Worm (Caenorhabditis elegans) whole organism, young adult: ENCODE measurements around the gene T23B5.6.

ENCODE experiments used
- B0019.2 ChIP-seq: fragments of 200-800 bp; sonication (Bioruptor generic); conservative IDR thresholded peaks from 2 replicates; pipeline ENCODE4 v1.3.6; 2022; ENCODE audit warnings: missing genetic modification reagents, missing genetic modification characterization, missing compliant biosample characterization
- B0336.3 ChIP-seq: fragments of 200-800 bp; sonication (Bioruptor generic); IDR thresholded peaks from 2 replicates; pipeline ENCODE4 v1.3.6; 2022; ENCODE audit warnings: missing genetic modification characterization, missing compliant biosample characterization
- F22D6.2 ChIP-seq: sonication (generic microtip); optimal IDR thresholded peaks from 2 replicates; lab custom pipeline; 2016; ENCODE audit warnings: mild to moderate bottlenecking, missing genetic modification characterization, missing compliant biosample characterization
- F57A8.1 ChIP-seq: fragments of 200-800 bp; sonication (Bioruptor generic); optimal IDR thresholded peaks from 2 replicates; lab custom pipeline; 2018; ENCODE audit warnings: mild to moderate bottlenecking, missing genetic modification characterization, moderate library complexity, missing compliant biosample characterization
- K11D2.4 ChIP-seq: fragments of 200-800 bp; sonication (Bioruptor generic); IDR thresholded peaks from 2 replicates; pipeline ENCODE4 v1.3.6; 2022; ENCODE audit warnings: missing genetic modification reagents, missing genetic modification characterization, missing compliant biosample characterization
- T26A5.8 ChIP-seq: sonication (generic microtip); optimal IDR thresholded peaks from 2 replicates; lab custom pipeline; 2016; ENCODE audit warnings: missing genetic modification characterization, missing compliant biosample characterization
- aptf-2 ChIP-seq: fragments of 200-800 bp; sonication (Bioruptor generic); conservative IDR thresholded peaks from 2 replicates; pipeline ENCODE4 v1.3.6; 2022; ENCODE audit warnings: missing genetic modification reagents, missing genetic modification characterization, missing compliant biosample characterization
- atf-7 ChIP-seq: sonication (generic microtip); optimal IDR thresholded peaks from 2 replicates; lab custom pipeline; 2017; ENCODE audit warnings: mild to moderate bottlenecking, missing genetic modification characterization, missing compliant biosample characterization
- cebp-1 ChIP-seq, 2 experiments: fragments of 200-800 bp in 1 of 2; sonication (Bioruptor generic) in 1 of 2; sonication (generic microtip) in 1 of 2; IDR thresholded peaks in 1 of 2; optimal IDR thresholded peaks in 1 of 2; 2 replicates each; pipeline versions ENCODE4 v1.3.6 to Lab custom; 2017 to 2022; ENCODE audit warnings: missing compliant biosample characterization in 2 of 2, missing genetic modification characterization in 2 of 2, mild to moderate bottlenecking in 1 of 2, missing genetic modification reagents in 1 of 2, moderate library complexity in 1 of 2
- cebp-2 ChIP-seq: fragments of 200-800 bp; sonication (Bioruptor generic); IDR thresholded peaks from 2 replicates; pipeline ENCODE4 v1.3.6; 2022; ENCODE audit warnings: missing genetic modification characterization, missing compliant biosample characterization
- ceh-58 ChIP-seq: fragments of 200-800 bp; sonication (Bioruptor generic); IDR thresholded peaks from 2 replicates; pipeline ENCODE4 v1.3.6; 2022; ENCODE audit warnings: missing genetic modification characterization, missing compliant biosample characterization
- chd-7 ChIP-seq: sonication (generic microtip); optimal IDR thresholded peaks from 2 replicates; lab custom pipeline; 2016; ENCODE audit warnings: mild to moderate bottlenecking, missing genetic modification characterization, moderate library complexity, missing compliant biosample characterization
- die-1 ChIP-seq: sonication (generic microtip); optimal IDR thresholded peaks from 2 replicates; lab custom pipeline; 2016; ENCODE audit warnings: missing genotype, mild to moderate bottlenecking, missing genetic modification characterization, missing compliant biosample characterization
- dox-1 ChIP-seq: fragments of 200-800 bp; sonication (Bioruptor generic); IDR thresholded peaks from 2 replicates; pipeline ENCODE4 v1.3.6; 2022; ENCODE audit warnings: missing genetic modification reagents, missing genetic modification characterization, missing compliant biosample characterization
- egl-44 ChIP-seq: fragments of 200-800 bp; sonication (Bioruptor generic); IDR thresholded peaks from 2 replicates; pipeline ENCODE4 v1.3.6; 2022; ENCODE audit warnings: missing genetic modification reagents, missing genetic modification characterization, missing compliant biosample characterization
- ets-4 ChIP-seq: fragments of 200-800 bp; sonication (Bioruptor generic); optimal IDR thresholded peaks from 2 replicates; lab custom pipeline; 2018; ENCODE audit warnings: mild to moderate bottlenecking, missing genetic modification characterization, missing compliant biosample characterization
- fkh-3 ChIP-seq: sonication (generic microtip); optimal IDR thresholded peaks from 2 replicates; lab custom pipeline; 2016; ENCODE audit warnings: mild to moderate bottlenecking, missing genetic modification characterization, missing compliant biosample characterization
- hlh-26 ChIP-seq: fragments of 200-800 bp; sonication (Bioruptor generic); conservative IDR thresholded peaks from 2 replicates; pipeline ENCODE4 v1.3.6; 2022; ENCODE audit warnings: missing genetic modification reagents, missing genetic modification characterization, missing compliant biosample characterization
- hsf-1 ChIP-seq: fragments of 200-800 bp; sonication (Bioruptor generic); IDR thresholded peaks from 2 replicates; pipeline ENCODE4 v1.3.6; 2022; ENCODE audit warnings: missing genetic modification reagents, missing genetic modification characterization, missing compliant biosample characterization
- lag-1 ChIP-seq: fragments of 200-800 bp; sonication (Bioruptor generic); IDR thresholded peaks from 2 replicates; pipeline ENCODE4 v1.3.6; 2022; ENCODE audit warnings: missing genetic modification reagents, missing genetic modification characterization, missing compliant biosample characterization
- let-607 ChIP-seq, 2 experiments: fragments of 200-800 bp in 1 of 2; sonication (Bioruptor generic) in 1 of 2; sonication (generic microtip) in 1 of 2; optimal IDR thresholded peaks; 2 replicates each; lab custom pipeline; 2016 to 2018; ENCODE audit warnings: mild to moderate bottlenecking in 2 of 2, missing compliant biosample characterization in 2 of 2, missing genetic modification characterization in 2 of 2, moderate library complexity in 2 of 2, missing genotype in 1 of 2
- lin-35 ChIP-seq, 3 experiments: fragments of 150-350 bp in 2 of 3; sonication (generic microtip) in 1 of 3; optimal IDR thresholded peaks; 2 replicates each; lab custom pipeline; 2014 to 2018; ENCODE audit warnings: missing biosample characterization in 3 of 3, missing genetic modification characterization in 3 of 3, missing genetic modification reagents in 3 of 3
- lin-40 ChIP-seq: sonication (generic microtip); optimal IDR thresholded peaks from 2 replicates; lab custom pipeline; 2016; ENCODE audit warnings: missing genetic modification characterization, mild to moderate bottlenecking, missing compliant biosample characterization, missing genotype, missing genetic modification reagents
- lin-54 ChIP-seq: fragments of 200-800 bp; sonication (Bioruptor generic); optimal IDR thresholded peaks from 2 replicates; lab custom pipeline; 2018; ENCODE audit warnings: mild to moderate bottlenecking, missing genetic modification characterization, missing compliant biosample characterization
- lir-1 ChIP-seq: fragments of 200-800 bp; sonication (Bioruptor generic); conservative IDR thresholded peaks from 2 replicates; pipeline ENCODE4 v1.3.6; 2022; ENCODE audit warnings: missing genetic modification reagents, missing genetic modification characterization, missing compliant biosample characterization
- madf-10 ChIP-seq: sonication (generic microtip); optimal IDR thresholded peaks from 2 replicates; lab custom pipeline; 2016; ENCODE audit warnings: mild to moderate bottlenecking, missing genetic modification characterization, missing compliant biosample characterization
- madf-3 ChIP-seq: fragments of 200-800 bp; sonication (Bioruptor generic); IDR thresholded peaks from 2 replicates; pipeline ENCODE4 v1.3.6; 2022; ENCODE audit warnings: missing genetic modification reagents, missing genetic modification characterization, missing compliant biosample characterization
- nfya-1 ChIP-seq: sonication (generic microtip); optimal IDR thresholded peaks from 2 replicates; lab custom pipeline; 2017; ENCODE audit warnings: antibody characterized with exemption, missing compliant biosample characterization, missing genetic modification characterization, borderline replicate concordance; ENCODE audit not compliant: insufficient read depth
- nfyb-1 ChIP-seq: fragments of 200-800 bp; sonication (Bioruptor generic); IDR thresholded peaks from 2 replicates; pipeline ENCODE4 v1.3.6; 2022; ENCODE audit warnings: missing genetic modification reagents, missing genetic modification characterization, missing compliant biosample characterization
- nhr-120 ChIP-seq: fragments of 200-800 bp; sonication (Bioruptor generic); IDR thresholded peaks from 2 replicates; pipeline ENCODE4 v1.3.6; 2022; ENCODE audit warnings: missing genetic modification characterization, missing compliant biosample characterization
- nhr-179 ChIP-seq: sonication (generic microtip); optimal IDR thresholded peaks from 2 replicates; lab custom pipeline; 2016; ENCODE audit warnings: mild to moderate bottlenecking, missing genetic modification characterization, missing compliant biosample characterization
- nhr-80 ChIP-seq: sonication (generic microtip); optimal IDR thresholded peaks from 2 replicates; lab custom pipeline; 2016; ENCODE audit warnings: missing genetic modification characterization, missing compliant biosample characterization
- nhr-90 ChIP-seq: sonication (generic microtip); optimal IDR thresholded peaks from 2 replicates; lab custom pipeline; 2016; ENCODE audit warnings: missing genotype, mild to moderate bottlenecking, missing genetic modification characterization, missing compliant biosample characterization
- pbrm-1 ChIP-seq: fragments of 200-800 bp; sonication (Bioruptor generic); IDR thresholded peaks from 2 replicates; pipeline ENCODE4 v1.3.6; 2022; ENCODE audit warnings: missing genetic modification reagents, missing genetic modification characterization, missing compliant biosample characterization
- tbp1 ChIP-seq: fragments of 200-800 bp; sonication (Bioruptor generic); optimal IDR thresholded peaks from 2 replicates; lab custom pipeline; 2018; ENCODE audit warnings: mild to moderate bottlenecking, missing genetic modification characterization, missing compliant biosample characterization
- tlf-1 ChIP-seq: fragments of 200-800 bp; sonication (Bioruptor generic); optimal IDR thresholded peaks from 2 replicates; lab custom pipeline; 2018; ENCODE audit warnings: mild to moderate bottlenecking, missing genetic modification characterization, missing compliant biosample characterization
- unc-62 ChIP-seq: fragments of 150-350 bp; optimal IDR thresholded peaks from 2 replicates; lab custom pipeline; 2014; ENCODE audit warnings: missing biosample characterization, missing genetic modification reagents, missing genetic modification characterization
- ztf-22 ChIP-seq: fragments of 200-800 bp; sonication (Bioruptor generic); optimal IDR thresholded peaks from 2 replicates; lab custom pipeline; 2018; ENCODE audit warnings: mild to moderate bottlenecking, missing genetic modification characterization, moderate library complexity, missing compliant biosample characterization

Gene T23B5.6

ce11 chrIV:12698880-12699279 lies 21.8 kb upstream of the T23B5.6 start:
- TF ChIP-seq unc-62 (GFP tag; lab: Kevin White, UChicago) (no peak), cebp-1 (GFP tag; IDR thresholded peaks at IDR 0.05; lab: Robert Waterston, UW) (no peak), cebp-1 (tag; optimal IDR thresholded peaks at IDR 0.05; lab: Kevin White, UChicago) (peak; percentile 3), nhr-80 (tag; lab: Kevin White, UChicago) (peak; percentile 84), madf-10 (tag; lab: Kevin White, UChicago) (no peak)

DNA sequence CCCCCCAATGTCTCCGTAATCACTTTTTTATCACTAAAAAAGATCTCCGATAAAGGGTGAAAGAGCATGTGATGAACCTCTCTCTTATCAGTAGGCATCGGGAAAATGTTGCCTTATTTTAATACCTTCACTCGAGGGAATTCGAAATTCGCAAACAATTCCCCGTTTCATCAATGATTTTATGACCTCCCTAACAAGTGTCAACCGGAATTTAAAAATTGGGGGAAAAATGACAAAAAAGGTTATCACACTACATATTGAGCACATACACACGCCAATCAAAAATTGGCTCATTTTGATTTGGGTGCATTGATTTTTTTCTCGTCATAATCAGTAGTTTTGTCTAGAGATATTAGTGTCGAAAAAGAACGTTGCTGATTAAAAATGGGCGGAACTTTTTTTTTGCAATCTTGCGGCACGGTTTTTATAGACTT lies 12.7 kb upstream of the T23B5.6 start:
- TF ChIP-seq lin-40 (tag; lab: Kevin White, UChicago): peak; percentile 14
- TF ChIP-seq lin-54: peak; percentile 35
- TF ChIP-seq ztf-22 (GFP tag; lab: Kevin White, UChicago): peak; percentile 85
- TF ChIP-seq unc-62 (GFP tag; lab: Kevin White, UChicago): peak; percentile 90
- no peak for TF ChIP-seq hsf-1 (GFP tag; lab: Robert Waterston, UW)
- TF ChIP-seq T26A5.8 (tag; lab: Kevin White, UChicago): no peak
- TF ChIP-seq nhr-80 (tag; lab: Kevin White, UChicago): peak; percentile 99
- peak; percentile 10 for TF ChIP-seq F22D6.2 (tag; lab: Kevin White, UChicago)
- TF ChIP-seq madf-3 (GFP tag; lab: Robert Waterston, UW): no peak
- TF ChIP-seq let-607 (tag; optimal IDR thresholded peaks at IDR 0.05; lab: Kevin White, UChicago): peak; percentile 60 to 75
- peak; percentile 97 for TF ChIP-seq ets-4
- TF ChIP-seq chd-7 (tag; lab: Kevin White, UChicago): peak; percentile 66
- TF ChIP-seq ceh-58: no peak
- no peak for TF ChIP-seq cebp-1 (GFP tag; IDR thresholded peaks at IDR 0.05; lab: Robert Waterston, UW)
- TF ChIP-seq cebp-1 (tag; optimal IDR thresholded peaks at IDR 0.05; lab: Kevin White, UChicago): peak; percentile 53
- no peak for TF ChIP-seq nhr-120
- TF ChIP-seq tlf-1 (GFP tag; lab: Kevin White, UChicago): peak; percentile 49
- TF ChIP-seq nfya-1 (tag; lab: Kevin White, UChicago): no peak
- no peak for TF ChIP-seq lir-1 (GFP tag; lab: Robert Waterston, UW)
- no peak for TF ChIP-seq pbrm-1 (GFP tag; lab: Robert Waterston, UW)
- peak; percentile 93 for TF ChIP-seq egl-44 (GFP tag; lab: Robert Waterston, UW)
- peak; percentile 37 for TF ChIP-seq tbp1 (GFP tag; lab: Kevin White, UChicago)
- TF ChIP-seq nhr-90 (tag; lab: Kevin White, UChicago): peak; percentile 52
- peak; percentile 67 for TF ChIP-seq madf-10 (tag; lab: Kevin White, UChicago)
- peak; percentile 12; the same call in 1 of the 2 replicates for TF ChIP-seq nfyb-1 (GFP tag; lab: Robert Waterston, UW)
- no peak for TF ChIP-seq die-1 (tag; lab: Kevin White, UChicago)
- TF ChIP-seq atf-7 (tag; lab: Kevin White, UChicago): peak; percentile 86
- TF ChIP-seq B0336.3: peak; percentile 40; the same call in 1 of the 2 replicates
- TF ChIP-seq dox-1: 0 out of 2 replicates have a peak, but pooled peaks have one; percentile 37
- no peak for TF ChIP-seq hlh-26 (GFP tag; lab: Robert Waterston, UW)

DNA sequence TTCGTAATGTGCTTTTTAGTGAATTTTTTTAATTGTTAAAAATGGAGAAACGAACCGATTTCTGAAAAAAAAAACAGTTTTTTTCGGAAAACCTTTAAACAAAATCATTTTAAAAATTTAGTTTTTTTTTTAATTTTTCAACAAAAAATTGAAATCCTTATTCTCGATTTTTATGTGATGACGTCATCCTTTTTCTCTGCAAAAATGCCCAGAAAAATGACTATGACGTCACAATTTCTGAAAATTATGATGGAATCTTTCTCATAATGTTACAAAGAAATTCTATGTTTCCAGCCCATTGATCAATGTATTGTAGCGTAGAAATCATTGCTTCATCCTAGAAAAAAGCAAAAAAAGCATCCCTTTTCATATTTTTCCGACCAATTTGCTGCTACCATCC lies 12.3 kb upstream of the T23B5.6 start:
- no peak for TF ChIP-seq fkh-3 (tag; lab: Kevin White, UChicago)
- no peak for TF ChIP-seq nhr-179 (tag; lab: Kevin White, UChicago)
- no peak for TF ChIP-seq nhr-80 (tag; lab: Kevin White, UChicago)
- no peak for TF ChIP-seq aptf-2 (GFP tag; lab: Robert Waterston, UW)
- TF ChIP-seq cebp-2: no peak
- TF ChIP-seq K11D2.4 (GFP tag; lab: Robert Waterston, UW): no peak
- TF ChIP-seq F57A8.1 (GFP tag; lab: Kevin White, UChicago): no peak
- TF ChIP-seq lin-35 (GFP tag; optimal IDR thresholded peaks at IDR 0.05; lab: Kevin White, UChicago): no peak
- no peak for TF ChIP-seq B0019.2 (GFP tag; lab: Robert Waterston, UW)
- TF ChIP-seq ets-4: no peak
- TF ChIP-seq lag-1 (GFP tag; lab: Robert Waterston, UW): no peak
